Fruit fly (Drosophila melanogaster): ENCODE measurements around the gene Pmi.
A peak's percentile ranks its signal among the peaks of the same experiment; 100 is the strongest.

Gene Pmi

dm6 chr3L:5810633-5811341 lies 30.9 kb downstream of the Pmi start, which contains the start of the genes S6k and kri (continued):
- TF ChIP-seq wek (GFP tag; optimal IDR thresholded peaks at IDR 0.05) (peak; percentile 17), CG3281 (GFP tag; optimal IDR thresholded peaks at IDR 0.05) (no peak), gt (GFP tag; IDR thresholded peaks at IDR 0.05) (no peak), CG10274 (GFP tag; optimal IDR thresholded peaks at IDR 0.05) (no peak), CG7928 (GFP tag; optimal IDR thresholded peaks at IDR 0.05) (peak; percentile 14), p53 (GFP tag; optimal IDR thresholded peaks at IDR 0.05) (no peak), tll (GFP tag; optimal IDR thresholded peaks at IDR 0.05) (peak in 1 of 2 experiments; percentile 5), MTF-1 (GFP tag; optimal IDR thresholded peaks at IDR 0.05; ENCODE audit: borderline replicate concordance) (peak; percentile 66), CTCF (GFP tag; optimal IDR thresholded peaks at IDR 0.05) (no peak), CG11093 (GFP tag; IDR thresholded peaks at IDR 0.05) (no peak), sisA (GFP tag; IDR thresholded peaks at IDR 0.05) (no peak), CG15479 (GFP tag; optimal IDR thresholded peaks at IDR 0.05) (no peak), CG10979 (tag; optimal IDR thresholded peaks at IDR 0.05) (no peak), NC2β (GFP tag; optimal IDR thresholded peaks at IDR 0.05) (peak; percentile 37), sim (GFP tag; IDR thresholded peaks at IDR 0.05) (no peak), HHEX (GFP tag; optimal IDR thresholded peaks at IDR 0.05) (peak; percentile 5), Neu2 (GFP tag; optimal IDR thresholded peaks at IDR 0.05; ENCODE audit: borderline replicate concordance) (no peak), eyg (GFP tag; optimal IDR thresholded peaks at IDR 0.05) (no peak), Ravus (GFP tag; IDR thresholded peaks at IDR 0.05) (no peak), sens-2 (GFP tag; IDR thresholded peaks at IDR 0.05) (no peak), shn (GFP tag; optimal IDR thresholded peaks at IDR 0.05) (no peak), mld (GFP tag; IDR thresholded peaks at IDR 0.05; ENCODE audit: partially characterized antibody) (0 out of 3 replicates have a peak, but pooled peaks have one; percentile 33), pho (GFP tag; optimal IDR thresholded peaks at IDR 0.05) (no peak), CG17359 (tag; optimal IDR thresholded peaks at IDR 0.05) (no peak), rib (GFP tag; IDR thresholded peaks at IDR 0.05) (no peak), hkb (optimal IDR thresholded peaks at IDR 0.05) (no peak), hkb (GFP tag; IDR thresholded peaks at IDR 0.05) (no peak), CG4617 (GFP tag; optimal IDR thresholded peaks at IDR 0.05; ENCODE audit: borderline replicate concordance) (peak; percentile 98), CG10431 (GFP tag; optimal IDR thresholded peaks at IDR 0.05) (no peak), wor (GFP tag; IDR thresholded peaks at IDR 0.05) (no peak), ATbp (GFP tag; optimal IDR thresholded peaks at IDR 0.05) (no peak), tna (GFP tag; IDR thresholded peaks at IDR 0.05; ENCODE audit: partially characterized antibody) (no peak), Hr51 (GFP tag; optimal IDR thresholded peaks at IDR 0.05) (no peak), Nf-YB (GFP tag; optimal IDR thresholded peaks at IDR 0.05) (no peak), jumu (GFP tag; optimal IDR thresholded peaks at IDR 0.05) (no peak), CG11456 (GFP tag; IDR thresholded peaks at IDR 0.05) (no peak), Taf1 (GFP tag; IDR thresholded peaks at IDR 0.05) (no peak), CG2875 (GFP tag; optimal IDR thresholded peaks at IDR 0.05) (no peak), Hr39 (optimal IDR thresholded peaks at IDR 0.05) (no peak), dpn (GFP tag; optimal IDR thresholded peaks at IDR 0.05) (no peak), zfh1 (GFP tag; IDR thresholded peaks at IDR 0.05) (no peak), CG5180 (GFP tag; optimal IDR thresholded peaks at IDR 0.05) (no peak), CG4404 (GFP tag; IDR thresholded peaks at IDR 0.05) (no peak), ttk (GFP tag; IDR thresholded peaks at IDR 0.05) (no peak), Vsx1 (GFP tag; optimal IDR thresholded peaks at IDR 0.05) (peak; percentile 42), Hand (GFP tag; optimal IDR thresholded peaks at IDR 0.05) (no peak), CG6765 (GFP tag; optimal IDR thresholded peaks at IDR 0.05) (no peak), CG12299 (tag; optimal IDR thresholded peaks at IDR 0.05) (peak; percentile 62), unc-4 (GFP tag; IDR thresholded peaks at IDR 0.05; ENCODE audit: partially characterized antibody) (peak; percentile 48), Pdp1 (GFP tag; optimal IDR thresholded peaks at IDR 0.05) (peak in 1 of 2 experiments; percentile 53)

Data from whole organism, embryonic.